Worm (Caenorhabditis elegans): ENCODE results near the gene ZC190.5.

ZC190.5 gene

ce11 chrV:8660475-8660874 lies 12.9 kb downstream of the ZC190.5 start:
- TF ChIP-seq ztf-1 (GFP tag; conservative IDR thresholded peaks at IDR 0.05) (no peak), nhr-21 (tag; optimal IDR thresholded peaks at IDR 0.05) (peak; percentile 38), elt-1 (tag; optimal IDR thresholded peaks at IDR 0.05) (peak; percentile 75), ama-1 (optimal IDR thresholded peaks at IDR 0.05) (no peak), nhr-25 (tag; optimal IDR thresholded peaks at IDR 0.05) (peak; percentile 27), ceh-16 (tag; optimal IDR thresholded peaks at IDR 0.05) (peak; percentile 94), sma-9 (GFP tag; optimal IDR thresholded peaks at IDR 0.05) (peak; percentile 68), sma-9 (tag; optimal IDR thresholded peaks at IDR 0.05) (no peak), F13H6.1 (tag; optimal IDR thresholded peaks at IDR 0.05) (no peak)

- TF ChIP-seq gmeb-1 (tag; optimal IDR thresholded peaks at IDR 0.05) = no peak
- no peak for TF ChIP-seq skn-1 (tag; optimal IDR thresholded peaks at IDR 0.05)
- TF ChIP-seq snpc-4 (tag; optimal IDR thresholded peaks at IDR 0.05) = no peak
- TF ChIP-seq Y55F3AM.14 (GFP tag; optimal IDR thresholded peaks at IDR 0.05) = no peak
- TF ChIP-seq ama-1 (optimal IDR thresholded peaks at IDR 0.05) = no peak
- no peak for TF ChIP-seq lin-13 (GFP tag; optimal IDR thresholded peaks at IDR 0.05)
- TF ChIP-seq nhr-129 (tag; optimal IDR thresholded peaks at IDR 0.05) = peak; percentile 68
- TF ChIP-seq ztf-11 (tag; optimal IDR thresholded peaks at IDR 0.05) = no peak
- TF ChIP-seq unc-39 (tag; optimal IDR thresholded peaks at IDR 0.05) = no peak
- no peak for TF ChIP-seq ceh-82 (tag; optimal IDR thresholded peaks at IDR 0.05)
- no peak for TF ChIP-seq egl-27 (tag; optimal IDR thresholded peaks at IDR 0.05)
- TF ChIP-seq nhr-77 (tag; optimal IDR thresholded peaks at IDR 0.05) = no peak
- peak; percentile 23 for TF ChIP-seq nhr-25 (tag; optimal IDR thresholded peaks at IDR 0.05)
- no peak for TF ChIP-seq ZK546.5 (tag; optimal IDR thresholded peaks at IDR 0.05)
- no peak for TF ChIP-seq mdl-1 (tag; optimal IDR thresholded peaks at IDR 0.05)
- TF ChIP-seq sem-4 (tag; optimal IDR thresholded peaks at IDR 0.05) = peak; percentile 70
- no peak for TF ChIP-seq nhr-23 (tag; optimal IDR thresholded peaks at IDR 0.05)
- TF ChIP-seq peb-1 (tag; optimal IDR thresholded peaks at IDR 0.05) = no peak
- TF ChIP-seq F13H6.1 (tag; optimal IDR thresholded peaks at IDR 0.05) = peak; percentile 81
- no peak for TF ChIP-seq sma-3 (GFP tag; optimal IDR thresholded peaks at IDR 0.05)
- no peak for TF ChIP-seq fos-1 (tag; optimal IDR thresholded peaks at IDR 0.05)
- TF ChIP-seq nhr-10 (tag; optimal IDR thresholded peaks at IDR 0.05) = no peak
- no peak for TF ChIP-seq zag-1 (tag; optimal IDR thresholded peaks at IDR 0.05)
- no peak for TF ChIP-seq mab-5 (tag; optimal IDR thresholded peaks at IDR 0.05)
- TF ChIP-seq dmd-4 (tag; optimal IDR thresholded peaks at IDR 0.05) = no peak
- TF ChIP-seq crh-2 (tag; optimal IDR thresholded peaks at IDR 0.05) = no peak
- no peak for TF ChIP-seq ztf-4 (tag; optimal IDR thresholded peaks at IDR 0.05)
- peak; percentile 50 for TF ChIP-seq nhr-6 (tag; optimal IDR thresholded peaks at IDR 0.05)
- peak in 1 of 2 experiments; percentile 48 for TF ChIP-seq lsy-2 (tag; optimal IDR thresholded peaks at IDR 0.05)
- no peak for TF ChIP-seq alr-1 (tag; optimal IDR thresholded peaks at IDR 0.05)
- no peak for TF ChIP-seq lin-39 (tag; optimal IDR thresholded peaks at IDR 0.05)
- no peak for TF ChIP-seq nhr-11 (tag; optimal IDR thresholded peaks at IDR 0.05)
- no peak for TF ChIP-seq aly-2 (tag; optimal IDR thresholded peaks at IDR 0.05)
- TF ChIP-seq sma-9 (GFP tag; optimal IDR thresholded peaks at IDR 0.05) = peak; percentile 93
- TF ChIP-seq sma-9 (tag; optimal IDR thresholded peaks at IDR 0.05) = no peak
- no peak for TF ChIP-seq R02D3.7 (tag; optimal IDR thresholded peaks at IDR 0.05)
- peak; percentile 54 for TF ChIP-seq C34F6.9 (tag; optimal IDR thresholded peaks at IDR 0.05)
- no peak for TF ChIP-seq elt-3 (tag; optimal IDR thresholded peaks at IDR 0.05)
- no peak for TF ChIP-seq nhr-237 (tag; optimal IDR thresholded peaks at IDR 0.05)
- TF ChIP-seq mbf-1 (tag; optimal IDR thresholded peaks at IDR 0.05) = no peak
- TF ChIP-seq nhr-21 (tag; optimal IDR thresholded peaks at IDR 0.05) = no peak
- TF ChIP-seq nhr-12 (tag; optimal IDR thresholded peaks at IDR 0.05) = no peak
- no peak for TF ChIP-seq unc-62 (GFP tag; optimal IDR thresholded peaks at IDR 0.05)
- TF ChIP-seq blmp-1 (tag; optimal IDR thresholded peaks at IDR 0.05; ENCODE audit: insufficient read depth) = peak; percentile 21
- no peak for TF ChIP-seq lin-11 (tag; optimal IDR thresholded peaks at IDR 0.05)
- no peak for TF ChIP-seq elt-1 (tag; optimal IDR thresholded peaks at IDR 0.05)
- no peak for TF ChIP-seq unc-55 (GFP tag; optimal IDR thresholded peaks at IDR 0.05)
- no peak for TF ChIP-seq ztf-1 (GFP tag; conservative IDR thresholded peaks at IDR 0.05)
- no peak for TF ChIP-seq ceh-16 (tag; optimal IDR thresholded peaks at IDR 0.05)
Measured at ce11 chrV:8658577-8659362, 14.6 kb downstream of the ZC190.5 start.

Measured in whole organism, L2 larva.